Fruit fly (Drosophila melanogaster): ENCODE measurements around the gene NdufV3.

NdufV3 gene

DNA sequence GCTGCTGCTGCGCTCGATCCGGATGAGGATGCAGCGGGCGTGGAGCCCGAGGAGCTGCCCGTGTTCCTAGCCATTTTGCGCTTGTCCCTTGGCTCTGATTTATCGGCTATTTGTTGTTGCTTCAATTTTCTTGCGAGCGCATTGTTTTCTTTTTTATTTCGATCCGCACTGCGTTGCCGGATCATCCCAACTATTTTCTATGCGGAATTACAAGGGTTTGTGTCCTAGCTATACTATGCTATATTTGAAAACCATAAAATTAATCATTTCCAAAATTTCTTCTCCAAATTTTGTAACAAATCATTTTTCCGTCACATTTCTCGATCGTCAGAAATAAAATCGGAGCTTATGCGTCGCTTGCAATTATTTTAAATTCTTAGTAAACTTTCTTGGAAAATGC, 2.0 kb upstream of the NdufV3 start, which contains the start of the genes GCS1 and CG11756:
Gene GCS1, minus strand, starts transcription at position 193 of the 400 bp plus-strand sequence.
Gene CG11756, plus strand, starts transcription at position 312 of the 400 bp plus-strand sequence.
- TF ChIP-seq CG8478 (optimal IDR thresholded peaks at IDR 0.05) (no peak), CTCF (optimal IDR thresholded peaks at IDR 0.05) (peak in 1 of 2 experiments; percentile 26)

DNA sequence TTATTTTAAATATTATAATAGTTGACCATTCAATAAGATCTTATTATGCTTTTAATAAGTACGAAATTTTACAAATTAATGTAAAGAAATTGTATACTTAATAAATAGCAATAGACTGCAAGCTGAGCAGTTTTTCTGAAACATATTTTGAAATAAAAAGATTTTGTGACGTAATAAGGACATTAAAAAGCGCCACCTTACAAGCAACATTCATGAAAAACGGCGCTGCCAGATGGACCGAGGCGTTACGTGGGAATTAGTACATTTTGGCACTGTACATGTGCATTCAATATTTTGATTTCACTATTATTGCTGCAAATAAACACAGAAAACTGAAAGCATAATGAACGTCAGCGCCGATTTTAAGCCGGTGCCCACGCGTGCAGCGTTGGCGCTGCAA, 969 bp upstream of the NdufV3 start, which contains the start of gene CG1738:
Gene CG1738, plus strand, starts transcription at position 221 of the 400 bp plus-strand sequence.
- TF ChIP-seq CTCF (optimal IDR thresholded peaks at IDR 0.05) (no peak), CG8478 (optimal IDR thresholded peaks at IDR 0.05) (no peak)

DNA sequence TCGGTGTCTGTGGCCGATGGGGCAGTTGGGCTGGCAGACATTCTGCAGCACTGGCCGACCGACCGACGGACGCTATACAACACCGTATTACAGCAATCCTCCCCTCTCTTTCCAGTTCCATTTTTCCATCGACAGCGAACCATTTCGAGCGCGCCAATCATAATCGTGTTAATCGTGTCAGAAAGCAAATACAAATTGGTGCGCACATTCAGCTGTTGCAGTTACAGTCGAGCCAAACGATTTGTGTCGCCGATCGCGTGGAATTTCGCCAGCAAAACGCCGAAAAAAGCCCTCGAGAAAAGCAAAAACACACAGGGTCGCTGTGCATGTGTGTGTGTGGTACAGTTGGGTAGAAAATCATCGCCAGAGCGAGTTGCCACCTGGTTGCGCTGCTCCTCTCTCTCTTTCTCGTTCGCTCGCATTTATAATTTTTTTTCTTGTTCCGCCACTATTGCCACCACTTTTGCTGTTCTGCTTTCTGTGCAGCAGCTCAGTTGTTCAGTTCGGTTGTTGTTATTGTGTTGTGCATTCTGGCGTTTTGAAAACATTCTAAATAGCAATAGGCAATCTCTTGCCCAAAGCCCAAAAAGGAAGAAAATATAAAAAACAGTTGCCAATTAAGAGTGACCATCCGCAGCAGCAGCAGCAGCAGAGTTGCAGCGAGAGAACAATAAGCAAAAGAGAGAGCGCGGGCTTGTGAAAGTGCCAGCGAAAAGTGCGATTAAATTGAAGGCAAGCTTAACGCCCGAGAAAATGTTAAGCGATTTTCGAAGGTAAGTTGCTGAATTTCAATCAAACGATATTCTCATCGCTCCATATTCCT, 918 bp downstream of the NdufV3 start, which contains the start of gene CG1737:
Gene CG1737, plus strand, starts transcription at position 104 of the 823 bp plus-strand sequence.
- TF ChIP-seq CG8478 (optimal IDR thresholded peaks at IDR 0.05) (no peak), CTCF (optimal IDR thresholded peaks at IDR 0.05) (no peak)

DNA sequence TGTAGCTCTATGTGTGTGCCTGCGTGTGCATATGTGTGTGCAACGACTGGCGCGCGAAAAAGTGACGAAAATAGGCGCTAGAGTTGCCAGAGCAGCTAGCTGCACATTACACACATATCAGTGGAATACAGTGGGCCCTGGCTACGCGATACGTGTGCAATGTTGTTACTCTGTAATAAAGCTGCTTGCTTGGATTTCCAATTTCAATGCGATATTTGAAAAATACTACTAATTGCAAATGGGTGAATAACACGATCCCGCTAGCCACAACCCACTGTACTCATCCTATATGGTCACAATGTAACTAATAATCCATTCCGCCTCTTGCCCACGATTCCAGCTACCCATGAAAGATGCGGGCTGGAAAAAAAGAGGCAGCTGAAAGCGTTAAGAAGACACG, 1.6 kb downstream of the NdufV3 start:
- no peak for TF ChIP-seq CTCF (optimal IDR thresholded peaks at IDR 0.05)
- no peak for TF ChIP-seq CG8478 (optimal IDR thresholded peaks at IDR 0.05)

DNA sequence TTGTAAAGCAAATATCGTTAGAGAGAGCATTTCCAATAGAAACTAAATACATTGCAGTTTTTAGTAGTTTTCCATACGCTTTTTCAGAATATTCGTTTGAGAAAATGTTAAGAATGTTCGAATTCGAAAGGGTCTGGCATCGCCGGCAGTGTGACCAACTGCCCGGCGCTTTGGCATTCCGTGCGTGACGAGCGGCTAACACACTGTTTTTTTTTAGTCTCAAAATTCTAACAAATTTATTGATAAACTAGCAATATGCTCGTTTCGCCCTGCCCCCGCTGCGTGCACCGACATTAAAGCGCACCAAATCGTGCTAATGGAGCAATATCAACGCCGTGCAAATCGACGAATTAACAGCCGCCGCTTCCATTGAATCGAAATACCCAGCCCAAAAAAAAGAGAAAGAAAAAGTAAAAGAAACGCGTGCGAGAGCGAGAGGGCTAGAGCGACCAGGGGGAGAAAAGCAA, 5.9 kb downstream of the NdufV3 start, which contains the start of gene dsh:
Gene dsh, plus strand, starts transcription at position 174 of the 467 bp plus-strand sequence.
- TF ChIP-seq CG8478 (optimal IDR thresholded peaks at IDR 0.05) (no peak), CTCF (optimal IDR thresholded peaks at IDR 0.05) (no peak)

DNA sequence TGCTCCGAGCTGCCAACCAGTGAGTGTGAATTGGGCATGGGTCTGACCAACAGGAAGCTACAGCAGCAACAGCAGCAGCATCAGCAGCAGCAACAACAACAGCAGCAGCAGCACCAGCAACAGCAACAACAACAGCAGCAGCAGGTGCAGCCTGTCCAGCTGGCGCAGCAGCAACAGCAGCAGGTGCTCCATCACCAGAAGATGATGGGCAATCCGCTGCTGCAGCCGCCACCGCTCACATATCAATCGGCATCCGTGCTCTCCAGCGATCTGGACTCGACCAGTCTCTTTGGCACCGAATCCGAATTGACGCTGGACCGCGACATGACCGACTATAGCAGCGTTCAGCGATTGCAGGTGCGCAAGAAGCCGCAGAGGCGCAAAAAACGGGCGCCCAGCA, 6.8 kb downstream of the NdufV3 start:
- TF ChIP-seq CTCF (optimal IDR thresholded peaks at IDR 0.05) = no peak
- no peak for TF ChIP-seq CG8478 (optimal IDR thresholded peaks at IDR 0.05)

DNA sequence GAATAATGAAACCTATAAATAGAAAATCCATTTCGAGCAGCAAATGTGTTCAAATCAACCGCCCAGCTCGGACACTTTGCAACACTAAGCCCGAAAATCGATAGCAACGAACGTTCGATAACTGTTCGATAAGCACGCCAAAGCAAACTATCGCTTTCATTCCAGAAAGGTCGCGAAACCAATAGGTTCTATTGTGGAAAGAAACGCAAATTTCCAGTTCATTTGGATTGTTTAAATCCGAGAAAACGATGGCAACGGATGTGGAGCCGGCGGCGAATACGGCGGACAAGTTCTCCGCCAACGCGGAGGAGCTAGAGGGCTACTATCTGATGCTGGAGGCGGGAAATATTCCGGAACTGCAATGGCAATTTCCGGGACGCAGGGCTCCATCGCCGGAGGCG, 9.3 kb downstream of the NdufV3 start, which contains the start of gene Pa1:
Gene Pa1, plus strand, starts transcription at position 156 of the 401 bp plus-strand sequence.
- TF ChIP-seq CG8478 (optimal IDR thresholded peaks at IDR 0.05) = no peak
- TF ChIP-seq CTCF (optimal IDR thresholded peaks at IDR 0.05) = no peak

DNA sequence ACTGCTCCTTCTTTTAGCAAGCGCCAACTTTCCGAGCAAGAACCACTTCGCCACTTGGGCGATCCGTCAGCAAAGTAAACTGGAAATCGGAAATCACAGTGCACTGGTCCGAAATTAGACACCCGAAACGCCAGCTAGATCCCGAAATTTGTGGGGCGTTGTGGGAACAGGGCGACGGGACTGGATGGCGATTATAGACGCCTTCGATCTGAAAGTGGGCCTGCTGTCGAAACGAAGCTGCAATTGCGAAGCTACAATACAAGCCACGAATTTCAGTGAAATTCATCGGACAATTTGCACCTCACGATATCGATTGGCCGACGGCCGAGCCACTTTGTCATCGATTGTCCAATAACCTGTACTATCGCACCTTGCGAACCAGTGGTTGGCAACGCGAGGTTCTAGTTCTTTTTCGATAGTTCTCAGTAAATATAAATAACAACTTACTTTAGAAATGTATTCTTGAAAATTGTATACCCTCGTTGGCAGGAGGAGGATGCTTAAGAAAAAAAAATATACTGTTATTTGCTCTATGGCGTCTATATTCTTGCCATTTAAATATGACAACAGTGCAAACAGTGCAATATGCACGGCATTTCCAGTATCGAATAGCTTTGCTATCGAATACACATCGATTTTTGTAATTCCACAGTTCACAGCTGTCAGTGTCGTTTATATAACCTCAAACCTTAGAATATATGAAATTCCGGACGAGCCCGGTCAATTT, 18.1 kb downstream of the NdufV3 start, which contains the start of the genes hop and Tim8:
Gene hop, minus strand, starts transcription at position 316 of the 727 bp plus-strand sequence.
Gene Tim8, plus strand, starts transcription at position 663 of the 727 bp plus-strand sequence.
- TF ChIP-seq CTCF (optimal IDR thresholded peaks at IDR 0.05) = no peak
- TF ChIP-seq CG8478 (optimal IDR thresholded peaks at IDR 0.05) = no peak

DNA sequence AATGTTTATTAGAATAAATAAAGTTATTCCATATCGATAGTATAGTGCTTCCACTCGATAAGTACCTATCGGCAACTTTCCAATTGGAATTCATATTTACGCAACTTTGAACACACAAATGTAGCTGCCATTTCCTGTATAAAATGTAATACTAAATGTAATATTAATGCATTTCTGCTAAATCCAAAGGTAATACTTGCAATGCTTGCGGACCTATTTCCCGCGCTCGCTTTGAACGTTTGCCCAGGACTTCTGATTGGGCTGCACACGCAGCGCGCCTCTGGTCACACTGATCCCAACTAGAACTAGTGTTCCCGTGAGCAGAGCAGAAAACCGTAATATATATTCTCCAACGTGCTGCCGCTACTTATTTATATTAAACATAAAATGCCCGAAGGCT, 19.6 kb downstream of the NdufV3 start, which contains the start of gene dlg1:
Gene dlg1, plus strand, starts transcription at position 292 of the 400 bp plus-strand sequence.
- TF ChIP-seq CG8478 (optimal IDR thresholded peaks at IDR 0.05) (no peak), CTCF (optimal IDR thresholded peaks at IDR 0.05) (no peak)

DNA sequence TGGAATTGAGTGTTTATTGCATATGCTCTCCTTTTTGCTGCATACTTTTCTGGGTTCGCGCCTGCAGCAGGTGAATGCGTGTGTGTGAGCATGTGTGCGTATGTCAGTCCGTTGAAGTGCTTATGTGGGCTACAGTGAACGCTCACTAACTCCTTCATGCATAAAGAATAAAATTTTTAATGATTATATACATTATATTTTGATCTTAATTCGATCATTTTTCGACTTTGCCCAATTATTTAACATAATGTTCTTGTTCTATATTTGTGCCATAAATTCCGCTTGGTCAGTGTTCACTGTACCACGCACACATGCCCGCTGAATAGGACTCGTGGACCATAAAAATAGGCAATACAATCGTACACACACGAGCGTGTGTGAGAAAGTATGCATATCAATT, 21.0 kb downstream of the NdufV3 start:
- TF ChIP-seq CTCF (optimal IDR thresholded peaks at IDR 0.05) (no peak), CG8478 (optimal IDR thresholded peaks at IDR 0.05) (no peak)

DNA sequence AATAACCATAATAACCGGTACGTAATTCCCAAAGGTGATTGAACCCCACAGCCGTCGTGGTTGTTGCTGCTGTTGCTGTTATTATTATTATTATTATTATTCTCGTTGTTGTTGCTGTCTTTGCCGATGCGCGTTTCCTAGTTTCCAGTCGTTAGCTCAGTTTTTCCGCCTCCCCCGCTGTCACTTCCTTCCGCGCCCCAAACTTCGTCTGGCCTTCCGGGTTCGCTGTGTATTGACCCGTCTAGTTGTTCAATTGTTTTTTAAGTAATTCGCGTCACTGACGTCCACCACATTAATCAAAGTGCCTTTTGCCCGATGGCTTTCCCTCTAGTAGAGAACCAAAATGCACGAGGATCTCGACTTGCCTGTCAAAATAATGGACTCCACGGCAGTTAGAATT, 21.8 kb downstream of the NdufV3 start:
- TF ChIP-seq CTCF (optimal IDR thresholded peaks at IDR 0.05) (no peak), CG8478 (optimal IDR thresholded peaks at IDR 0.05) (no peak)

DNA sequence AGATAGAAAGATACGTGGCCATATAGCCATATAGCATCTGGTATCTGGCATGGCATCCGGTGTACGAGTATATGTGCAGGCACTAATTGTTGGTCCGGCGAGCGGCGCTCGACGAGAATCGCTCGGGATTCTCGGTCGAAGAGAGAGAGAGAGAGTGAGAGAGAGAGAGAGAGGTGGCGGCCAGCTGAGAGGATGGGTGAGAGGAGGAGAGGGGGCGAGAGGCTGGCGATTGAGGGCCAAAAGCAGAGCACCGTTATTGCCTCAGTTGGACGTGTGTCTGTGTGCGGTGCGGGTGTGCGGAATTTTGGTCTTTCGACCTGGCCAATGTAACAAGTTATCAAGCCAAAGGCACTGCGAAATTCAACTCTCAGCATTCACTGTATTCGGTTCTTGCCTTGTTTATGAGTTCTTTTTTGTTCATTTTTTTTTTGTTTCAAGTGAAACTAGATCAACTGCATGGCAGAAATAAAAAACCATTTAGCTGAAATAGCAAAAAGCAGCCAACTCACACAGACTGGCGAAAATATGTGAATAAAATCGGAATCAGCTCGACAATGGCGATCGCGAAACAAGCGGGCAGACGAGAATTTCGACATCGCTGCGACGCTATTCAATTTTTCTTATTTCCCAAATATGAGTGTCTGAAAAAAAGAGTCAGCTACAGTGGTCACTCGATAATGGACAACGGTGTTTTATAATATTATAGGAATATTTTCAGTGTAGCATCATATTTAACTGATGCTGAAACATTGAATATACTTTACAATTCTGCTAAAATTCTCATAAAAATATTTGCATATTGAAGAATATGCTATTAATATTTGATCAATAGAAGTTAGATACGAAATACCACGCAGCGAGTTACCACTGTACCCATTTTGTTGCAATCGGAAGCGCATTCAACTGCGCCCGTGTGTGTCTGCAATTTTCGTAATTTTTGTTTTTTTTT, 23.2 kb downstream of the NdufV3 start:
- TF ChIP-seq CG8478 (optimal IDR thresholded peaks at IDR 0.05) (no peak), CTCF (optimal IDR thresholded peaks at IDR 0.05) (no peak)

DNA sequence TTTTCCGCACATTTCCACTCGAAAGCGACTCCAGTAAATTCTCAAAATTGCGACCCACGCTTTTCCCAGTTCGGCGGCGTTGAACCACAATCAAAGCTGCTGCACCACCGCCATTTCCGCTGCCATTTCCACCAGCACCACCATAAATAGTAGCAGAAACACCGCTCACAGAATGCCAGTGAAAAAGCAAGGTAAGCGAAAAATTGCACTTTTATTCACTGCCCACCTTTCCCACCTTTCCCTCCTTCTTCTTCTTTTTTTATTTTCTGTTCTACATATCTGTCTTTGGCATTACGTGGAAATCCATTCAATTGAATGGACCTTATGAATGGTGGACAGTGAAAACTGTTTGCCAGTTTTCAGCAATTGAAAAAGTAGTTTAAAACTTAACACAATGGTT, 24.5 kb downstream of the NdufV3 start:
- no peak for TF ChIP-seq CG8478 (optimal IDR thresholded peaks at IDR 0.05)
- TF ChIP-seq CTCF (optimal IDR thresholded peaks at IDR 0.05) = no peak

DNA sequence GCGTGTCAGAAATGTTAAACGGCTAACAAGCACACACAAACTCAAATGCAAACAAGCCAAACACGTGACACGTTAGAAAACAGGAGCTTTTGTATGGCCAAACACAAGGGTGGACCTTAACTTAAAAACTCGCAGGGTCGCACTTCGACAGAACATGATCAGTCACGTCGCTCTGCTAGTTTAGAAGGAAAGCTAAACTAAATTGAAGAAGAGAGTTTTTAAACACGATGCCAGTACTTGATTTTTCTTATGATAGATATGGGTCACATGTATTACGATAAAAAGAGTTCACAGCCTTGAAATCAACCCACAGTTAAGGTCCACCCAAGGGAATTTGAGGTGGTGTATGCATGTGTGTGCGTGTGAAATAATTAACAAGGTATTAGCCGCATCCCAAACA, 28.6 kb downstream of the NdufV3 start:
- TF ChIP-seq CTCF (optimal IDR thresholded peaks at IDR 0.05) = no peak
- no peak for TF ChIP-seq CG8478 (optimal IDR thresholded peaks at IDR 0.05)

Data from S2 (cell line).